Worm (Caenorhabditis elegans): ENCODE measurements around the gene dss-1.

DNA sequence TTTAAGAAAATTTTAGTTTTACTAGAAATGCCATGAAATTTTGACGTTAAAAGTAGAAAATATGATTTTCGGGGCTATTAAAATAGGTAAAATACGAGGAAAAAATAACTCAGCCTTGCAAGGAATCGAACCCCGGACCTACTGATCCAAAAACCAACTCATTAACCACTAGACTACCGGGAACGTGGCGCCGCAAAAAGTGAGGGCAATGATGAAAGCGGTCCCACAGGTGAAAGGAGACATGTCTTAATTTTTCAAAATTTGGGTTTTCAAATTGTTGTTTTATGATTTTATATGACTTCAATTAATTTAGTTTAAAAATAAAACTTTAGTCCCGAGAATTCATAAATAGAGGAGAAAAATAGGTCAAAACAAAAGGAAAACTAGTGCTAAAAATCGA lies 34.6 kb upstream of the dss-1 start:
- no peak for TF ChIP-seq ztf-23 (GFP tag; IDR thresholded peaks at IDR 0.05)
- TF ChIP-seq klf-2 (GFP tag; conservative IDR thresholded peaks at IDR 0.05): no peak
- TF ChIP-seq cog-1 (tag; optimal IDR thresholded peaks at IDR 0.05): no peak
- TF ChIP-seq ref-1 (GFP tag; conservative IDR thresholded peaks at IDR 0.05): no peak
- no peak for TF ChIP-seq T22C8.4 (GFP tag; IDR thresholded peaks at IDR 0.05)
- TF ChIP-seq ztf-29 (GFP tag; IDR thresholded peaks at IDR 0.05): no peak
- TF ChIP-seq flt-1 (GFP tag; IDR thresholded peaks at IDR 0.05): no peak
- TF ChIP-seq tab-1 (GFP tag; IDR thresholded peaks at IDR 0.05): no peak
- TF ChIP-seq med-1 (GFP tag; optimal IDR thresholded peaks at IDR 0.05; ENCODE audit: insufficient read depth): no peak
